Worm (Caenorhabditis elegans) whole organism, young adult: ENCODE data around the gene T07G12.4.
A peak's percentile ranks its signal among the peaks of the same experiment; 100 is the strongest.

Source experiments
- T26A5.8 ChIP-seq: sonication (generic microtip); optimal IDR thresholded peaks from 2 replicates; lab custom pipeline; 2016; ENCODE audit warnings: missing genetic modification characterization, missing compliant biosample characterization
- chd-7 ChIP-seq: sonication (generic microtip); optimal IDR thresholded peaks from 2 replicates; lab custom pipeline; 2016; ENCODE audit warnings: mild to moderate bottlenecking, missing genetic modification characterization, moderate library complexity, missing compliant biosample characterization
- egl-44 ChIP-seq: fragments of 200-800 bp; sonication (Bioruptor generic); IDR thresholded peaks from 2 replicates; pipeline ENCODE4 v1.3.6; 2022; ENCODE audit warnings: missing genetic modification reagents, missing genetic modification characterization, missing compliant biosample characterization
- ztf-22 ChIP-seq: fragments of 200-800 bp; sonication (Bioruptor generic); optimal IDR thresholded peaks from 2 replicates; lab custom pipeline; 2018; ENCODE audit warnings: mild to moderate bottlenecking, missing genetic modification characterization, moderate library complexity, missing compliant biosample characterization

DNA sequence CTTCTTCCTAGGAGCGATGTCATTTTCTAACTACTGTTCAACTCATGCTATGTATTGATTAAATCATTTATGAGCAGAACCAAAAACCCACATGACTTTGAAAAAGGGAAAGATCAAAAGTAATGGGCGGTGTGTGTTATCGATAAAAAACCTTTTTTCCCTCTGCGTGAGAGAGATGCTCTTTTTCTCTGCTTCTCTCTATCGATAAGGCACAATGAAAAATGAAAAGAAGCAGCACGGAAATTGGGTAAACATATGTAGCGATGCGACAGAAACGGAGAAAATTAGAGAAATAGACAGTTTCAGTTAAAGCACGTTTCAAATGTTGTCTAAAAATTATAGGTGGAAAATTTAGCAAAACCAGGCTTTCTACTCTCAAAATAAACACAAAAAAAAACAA lies 36.1 kb downstream of the T07G12.4 start:
- no peak for TF ChIP-seq chd-7
- TF ChIP-seq egl-44 (GFP tag; lab: Robert Waterston, UW), result no peak
- TF ChIP-seq ztf-22, result peak; percentile 34
- TF ChIP-seq T26A5.8 (tag; lab: Kevin White, UChicago), result no peak
